Worm (Caenorhabditis elegans) whole organism, L4/young adult: ENCODE measurements around the gene wsp-1.

Experiments
- W03F9.2 ChIP-seq: fragments of 150-350 bp; optimal IDR thresholded peaks from 2 replicates; lab custom pipeline; 2014; ENCODE audit warnings: missing biosample characterization, missing genetic modification characterization
- dao-5 ChIP-seq: sonication (generic microtip); optimal IDR thresholded peaks from 2 replicates; lab custom pipeline; 2016; ENCODE audit warnings: missing genotype, missing genetic modification characterization, moderate library complexity, missing compliant biosample characterization

ce11 chrIV:8235114-8235686 is 36.4 kb upstream of the wsp-1 start:
- no peak for TF ChIP-seq dao-5 (tag; lab: Kevin White, UChicago)
- TF ChIP-seq W03F9.2 (tag; lab: Kevin White, UChicago): no peak
